1 fruit fly cellular context compared by ENCODE assay signal in the genomic region with DNA sequence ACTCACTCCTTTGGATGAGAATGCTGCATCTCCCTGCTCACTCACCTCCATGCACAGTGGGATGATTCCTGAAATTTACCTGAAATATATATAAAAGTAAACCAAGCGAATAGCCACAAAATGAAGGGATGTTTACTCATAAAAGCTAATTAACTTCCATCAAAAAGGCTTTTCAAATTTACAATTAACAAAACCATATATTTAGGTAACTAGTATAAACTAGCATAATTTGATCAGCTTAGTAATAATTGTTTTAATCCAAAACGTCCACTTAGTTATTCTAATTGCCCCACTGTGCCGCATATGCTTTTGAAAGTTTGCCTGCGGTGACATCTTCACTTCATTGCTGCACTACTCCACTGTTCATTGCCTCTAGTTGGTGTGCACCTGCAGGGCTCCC.
TF ChIP-seq lines count a peak whose summit lies in the region.

No protein-coding gene starts in this region.

TF ChIP-seq in whole organism, embryonic, 481 proteins besides CTCF, POLR2A, EP300 and RAD21 (continued from another document and continues in another):
- peak; percentile 62 for TF ChIP-seq CG18599 (GFP tag; optimal IDR thresholded peaks at IDR 0.05; lab: Kevin White, UChicago)
- no peak for TF ChIP-seq hbn (GFP tag; IDR thresholded peaks at IDR 0.05; lab: Robert Waterston, UW; ENCODE audit: partially characterized antibody)
- TF ChIP-seq ci (GFP tag; IDR thresholded peaks at IDR 0.05; lab: Robert Waterston, UW), result peak; percentile 74
- no peak for TF ChIP-seq CG13296 (GFP tag; optimal IDR thresholded peaks at IDR 0.05; lab: Kevin White, UChicago)
- TF ChIP-seq CG14050 (GFP tag; IDR thresholded peaks at IDR 0.05; lab: Robert Waterston, UW), result peak; percentile 31; the same call in 1 of the 3 replicates
- peak; percentile 34; the same call in 1 of the 2 replicates for TF ChIP-seq Awh (GFP tag; IDR thresholded peaks at IDR 0.05; lab: Robert Waterston, UW)
- no peak for TF ChIP-seq bigmax (GFP tag; optimal IDR thresholded peaks at IDR 0.05; lab: Kevin White, UChicago)
- peak; percentile 65 for TF ChIP-seq cato (GFP tag; optimal IDR thresholded peaks at IDR 0.05; lab: Kevin White, UChicago; ENCODE audit: borderline replicate concordance)
- no peak for TF ChIP-seq CG42726 (GFP tag; IDR thresholded peaks at IDR 0.05; lab: Robert Waterston, UW; ENCODE audit: partially characterized antibody)
- no peak for TF ChIP-seq Poxn (GFP tag; IDR thresholded peaks at IDR 0.05; lab: Robert Waterston, UW)
- peak; percentile 37 for TF ChIP-seq CG12155 (GFP tag; optimal IDR thresholded peaks at IDR 0.05; lab: Kevin White, UChicago)
- peak; percentile 54 for TF ChIP-seq tup (GFP tag; optimal IDR thresholded peaks at IDR 0.05; lab: Kevin White, UChicago)
- peak; percentile 45; the same call in 1 of the 2 replicates for TF ChIP-seq CG32532 (GFP tag; IDR thresholded peaks at IDR 0.05; lab: Robert Waterston, UW)
- TF ChIP-seq en (GFP tag; optimal IDR thresholded peaks at IDR 0.05; lab: Kevin White, UChicago), result peak; percentile 17
- 0 out of 2 replicates have a peak, but pooled peaks have one; percentile 21 for TF ChIP-seq CG5953 (GFP tag; IDR thresholded peaks at IDR 0.05; lab: Robert Waterston, UW)
- peak; percentile 23 for TF ChIP-seq ERR (GFP tag; optimal IDR thresholded peaks at IDR 0.05; lab: Kevin White, UChicago)
- peak; percentile 41 for TF ChIP-seq Mes4 (GFP tag; optimal IDR thresholded peaks at IDR 0.05; lab: Kevin White, UChicago)
- peak; percentile 80 for TF ChIP-seq CG6689 (GFP tag; IDR thresholded peaks at IDR 0.05; lab: Robert Waterston, UW)
- no peak for TF ChIP-seq wek (GFP tag; optimal IDR thresholded peaks at IDR 0.05; lab: Kevin White, UChicago)
- peak; percentile 86 for TF ChIP-seq unpg (GFP tag; optimal IDR thresholded peaks at IDR 0.05; lab: Kevin White, UChicago)
- no peak for TF ChIP-seq eyg (GFP tag; optimal IDR thresholded peaks at IDR 0.05; lab: Kevin White, UChicago)
- TF ChIP-seq repo (GFP tag; optimal IDR thresholded peaks at IDR 0.05; lab: Kevin White, UChicago), result no peak
- peak; percentile 71 for TF ChIP-seq ems (GFP tag; optimal IDR thresholded peaks at IDR 0.05; lab: Kevin White, UChicago)
- TF ChIP-seq nerfin-1 (tag; optimal IDR thresholded peaks at IDR 0.05; lab: Kevin White, UChicago), result peak; percentile 73
- peak in 1 of 2 experiments; percentile 46 for TF ChIP-seq Hr78 (GFP tag; optimal IDR thresholded peaks at IDR 0.05; lab: Kevin White, UChicago)
- no peak for TF ChIP-seq Gsc (GFP tag; IDR thresholded peaks at IDR 0.05; lab: Robert Waterston, UW)
- no peak for TF ChIP-seq Kr (GFP tag; optimal IDR thresholded peaks at IDR 0.05; lab: Kevin White, UChicago)
- TF ChIP-seq Doc2 (GFP tag; IDR thresholded peaks at IDR 0.05; lab: Robert Waterston, UW), result 0 out of 2 replicates have a peak, but pooled peaks have one; percentile 5
- no peak for TF ChIP-seq HmgZ (tag; optimal IDR thresholded peaks at IDR 0.05; lab: Kevin White, UChicago)
- TF ChIP-seq Taf1 (GFP tag; IDR thresholded peaks at IDR 0.05; lab: Robert Waterston, UW), result no peak
- peak; percentile 14 for TF ChIP-seq disco-r (GFP tag; optimal IDR thresholded peaks at IDR 0.05; lab: Kevin White, UChicago)
- TF ChIP-seq slbo (GFP tag; IDR thresholded peaks at IDR 0.05; lab: Robert Waterston, UW), result peak; percentile 62
- TF ChIP-seq CG9797 (GFP tag; optimal IDR thresholded peaks at IDR 0.05; lab: Kevin White, UChicago), result no peak
- peak; percentile 69 for TF ChIP-seq Abd-B (GFP tag; optimal IDR thresholded peaks at IDR 0.05; lab: Kevin White, UChicago)
- TF ChIP-seq CG1832 (GFP tag; optimal IDR thresholded peaks at IDR 0.05; lab: Kevin White, UChicago), result no peak
- TF ChIP-seq CG16863 (GFP tag; optimal IDR thresholded peaks at IDR 0.05; lab: Kevin White, UChicago), result peak; percentile 38
- TF ChIP-seq CG7357 (GFP tag; IDR thresholded peaks at IDR 0.05; lab: Robert Waterston, UW), result 0 out of 3 replicates have a peak, but pooled peaks have one; percentile 40
- peak; percentile 32 for TF ChIP-seq fd3F (GFP tag; optimal IDR thresholded peaks at IDR 0.05; lab: Kevin White, UChicago)
- peak; percentile 31 for TF ChIP-seq corto (GFP tag; optimal IDR thresholded peaks at IDR 0.05; lab: Kevin White, UChicago)
- TF ChIP-seq zen2 (GFP tag; IDR thresholded peaks at IDR 0.05; lab: Robert Waterston, UW; ENCODE audit: partially characterized antibody), result no peak
- TF ChIP-seq Eip74EF (GFP tag; optimal IDR thresholded peaks at IDR 0.05; lab: Kevin White, UChicago), result peak in 1 of 2 experiments; percentile 54
- TF ChIP-seq E2f2 (GFP tag; IDR thresholded peaks at IDR 0.05; lab: Robert Waterston, UW), result peak; percentile 16; the same call in 1 of the 2 replicates
- TF ChIP-seq odd (GFP tag; optimal IDR thresholded peaks at IDR 0.05; lab: Kevin White, UChicago), result peak; percentile 37
- TF ChIP-seq Oli (tag; optimal IDR thresholded peaks at IDR 0.05; lab: Kevin White, UChicago), result peak; percentile 90
- peak; percentile 93 for TF ChIP-seq nmo (GFP tag; optimal IDR thresholded peaks at IDR 0.05; lab: Kevin White, UChicago)
- no peak for TF ChIP-seq MBD-R2 (GFP tag; IDR thresholded peaks at IDR 0.05; lab: Robert Waterston, UW)
- no peak for TF ChIP-seq al (GFP tag; IDR thresholded peaks at IDR 0.05; lab: Robert Waterston, UW)
- peak; percentile 66 for TF ChIP-seq ind (GFP tag; optimal IDR thresholded peaks at IDR 0.05; lab: Kevin White, UChicago)
- TF ChIP-seq stc (GFP tag; IDR thresholded peaks at IDR 0.05; lab: Robert Waterston, UW), result peak; percentile 80
- peak; percentile 85 for TF ChIP-seq CG8388 (GFP tag; optimal IDR thresholded peaks at IDR 0.05; lab: Kevin White, UChicago)
- TF ChIP-seq hkb (optimal IDR thresholded peaks at IDR 0.05; lab: Kevin White, UChicago), result no peak
- TF ChIP-seq hkb (GFP tag; IDR thresholded peaks at IDR 0.05; lab: Robert Waterston, UW), result peak; percentile 77
- TF ChIP-seq emc (GFP tag; optimal IDR thresholded peaks at IDR 0.05; lab: Kevin White, UChicago), result no peak
- TF ChIP-seq CG43689 (GFP tag; IDR thresholded peaks at IDR 0.05; lab: Robert Waterston, UW), result no peak
- TF ChIP-seq Opbp (GFP tag; IDR thresholded peaks at IDR 0.05; lab: Robert Waterston, UW; ENCODE audit: partially characterized antibody), result no peak
- TF ChIP-seq crc (GFP tag; optimal IDR thresholded peaks at IDR 0.05; lab: Kevin White, UChicago), result no peak
- TF ChIP-seq schlank (tag; optimal IDR thresholded peaks at IDR 0.05; lab: Kevin White, UChicago), result no peak
- TF ChIP-seq CG3163 (GFP tag; optimal IDR thresholded peaks at IDR 0.05; lab: Kevin White, UChicago), result no peak
- peak; percentile 63 for TF ChIP-seq peb (GFP tag; IDR thresholded peaks at IDR 0.05; lab: Robert Waterston, UW)
- TF ChIP-seq dmrt11E (tag; optimal IDR thresholded peaks at IDR 0.05; lab: Kevin White, UChicago), result peak; percentile 93
- peak; percentile 89 for TF ChIP-seq CG4707 (GFP tag; optimal IDR thresholded peaks at IDR 0.05; lab: Kevin White, UChicago)
- TF ChIP-seq CG4617 (GFP tag; optimal IDR thresholded peaks at IDR 0.05; lab: Kevin White, UChicago; ENCODE audit: borderline replicate concordance), result peak; percentile 50
- peak; percentile 77; the same call in 2 of the 3 replicates for TF ChIP-seq CG3726 (GFP tag; IDR thresholded peaks at IDR 0.05; lab: Robert Waterston, UW)
- peak; percentile 16 for TF ChIP-seq Meics (GFP tag; optimal IDR thresholded peaks at IDR 0.05; lab: Kevin White, UChicago)
- TF ChIP-seq CG7928 (GFP tag; optimal IDR thresholded peaks at IDR 0.05; lab: Kevin White, UChicago), result no peak
- no peak for TF ChIP-seq dimm (GFP tag; IDR thresholded peaks at IDR 0.05; lab: Robert Waterston, UW)
- TF ChIP-seq CG18764 (GFP tag; optimal IDR thresholded peaks at IDR 0.05; lab: Kevin White, UChicago), result peak; percentile 57
- no peak for TF ChIP-seq lbe (GFP tag; optimal IDR thresholded peaks at IDR 0.05; lab: Kevin White, UChicago)
- peak; percentile 75 for TF ChIP-seq grau (tag; optimal IDR thresholded peaks at IDR 0.05; lab: Kevin White, UChicago)
- TF ChIP-seq sug (tag; optimal IDR thresholded peaks at IDR 0.05; lab: Kevin White, UChicago), result no peak
- TF ChIP-seq CG8924 (tag; optimal IDR thresholded peaks at IDR 0.05; lab: Kevin White, UChicago), result peak; percentile 72
- TF ChIP-seq seq (GFP tag; IDR thresholded peaks at IDR 0.05; lab: Robert Waterston, UW), result peak; percentile 65
- peak; percentile 61 for TF ChIP-seq pnt (GFP tag; optimal IDR thresholded peaks at IDR 0.05; lab: Kevin White, UChicago)
- peak; percentile 88 for TF ChIP-seq CG6254 (GFP tag; optimal IDR thresholded peaks at IDR 0.05; lab: Kevin White, UChicago)
- peak; percentile 46; the same call in 1 of the 2 replicates for TF ChIP-seq danr (GFP tag; IDR thresholded peaks at IDR 0.05; lab: Robert Waterston, UW)
- peak; percentile 87 to 92 for TF ChIP-seq bsh (GFP tag; optimal IDR thresholded peaks at IDR 0.05; lab: Kevin White, UChicago)
- no peak for TF ChIP-seq z (GFP tag; IDR thresholded peaks at IDR 0.05; lab: Robert Waterston, UW)
- no peak for TF ChIP-seq CG16779 (GFP tag; IDR thresholded peaks at IDR 0.05; lab: Robert Waterston, UW)
- no peak for TF ChIP-seq CG6854 (GFP tag; optimal IDR thresholded peaks at IDR 0.05; lab: Kevin White, UChicago)
- no peak for TF ChIP-seq NFAT (GFP tag; IDR thresholded peaks at IDR 0.05; lab: Robert Waterston, UW)
- peak; percentile 53; the same call in 1 of the 2 replicates for TF ChIP-seq CG10959 (GFP tag; IDR thresholded peaks at IDR 0.05; lab: Robert Waterston, UW)
- peak; percentile 13 for TF ChIP-seq CHES-1-like (GFP tag; optimal IDR thresholded peaks at IDR 0.05; lab: Kevin White, UChicago)
- no peak for TF ChIP-seq Lim3 (GFP tag; IDR thresholded peaks at IDR 0.05; lab: Robert Waterston, UW)
- peak; percentile 73; the same call in 2 of the 3 replicates for TF ChIP-seq ase (GFP tag; IDR thresholded peaks at IDR 0.05; lab: Robert Waterston, UW)
- peak; percentile 72 for TF ChIP-seq CG17359 (tag; optimal IDR thresholded peaks at IDR 0.05; lab: Kevin White, UChicago)
- no peak for TF ChIP-seq Hr39 (optimal IDR thresholded peaks at IDR 0.05; lab: Kevin White, UChicago)
- peak; percentile 66 for TF ChIP-seq B-H1 (GFP tag; IDR thresholded peaks at IDR 0.05; lab: Robert Waterston, UW)
- no peak for TF ChIP-seq CG10321 (GFP tag; IDR thresholded peaks at IDR 0.05; lab: Robert Waterston, UW)
- TF ChIP-seq CG12391 (tag; optimal IDR thresholded peaks at IDR 0.05; lab: Kevin White, UChicago), result peak; percentile 81
- no peak for TF ChIP-seq gro (GFP tag; optimal IDR thresholded peaks at IDR 0.05; lab: Kevin White, UChicago)
- peak; percentile 9 for TF ChIP-seq Myb (GFP tag; optimal IDR thresholded peaks at IDR 0.05; lab: Kevin White, UChicago)
- no peak for TF ChIP-seq psq (GFP tag; optimal IDR thresholded peaks at IDR 0.05; lab: Kevin White, UChicago)
- TF ChIP-seq Fer1 (GFP tag; optimal IDR thresholded peaks at IDR 0.05; lab: Kevin White, UChicago), result peak; percentile 9
- peak; percentile 63 for TF ChIP-seq wor (GFP tag; IDR thresholded peaks at IDR 0.05; lab: Robert Waterston, UW)
- no peak for TF ChIP-seq CG16813 (GFP tag; IDR thresholded peaks at IDR 0.05; lab: Robert Waterston, UW; ENCODE audit: partially characterized antibody)
- TF ChIP-seq Spps (tag; optimal IDR thresholded peaks at IDR 0.05; lab: Kevin White, UChicago), result peak; percentile 83
- TF ChIP-seq CG3281 (GFP tag; optimal IDR thresholded peaks at IDR 0.05; lab: Kevin White, UChicago), result peak; percentile 42
- TF ChIP-seq CG14014 (GFP tag; IDR thresholded peaks at IDR 0.05; lab: Robert Waterston, UW), result peak; percentile 36; the same call in 1 of the 2 replicates
- TF ChIP-seq CG10462 (GFP tag; optimal IDR thresholded peaks at IDR 0.05; lab: Kevin White, UChicago), result peak; percentile 53
- peak; percentile 72 for TF ChIP-seq vvl (GFP tag; IDR thresholded peaks at IDR 0.05; lab: Robert Waterston, UW)
- TF ChIP-seq pita (GFP tag; optimal IDR thresholded peaks at IDR 0.05; lab: Kevin White, UChicago), result no peak
- peak; percentile 35 for TF ChIP-seq CG3838 (GFP tag; optimal IDR thresholded peaks at IDR 0.05; lab: Kevin White, UChicago)
- peak; percentile 10 for TF ChIP-seq CG8944 (GFP tag; optimal IDR thresholded peaks at IDR 0.05; lab: Kevin White, UChicago)
- no peak for TF ChIP-seq cg (GFP tag; optimal IDR thresholded peaks at IDR 0.05; lab: Kevin White, UChicago)
- no peak for TF ChIP-seq gsb (GFP tag; IDR thresholded peaks at IDR 0.05; lab: Robert Waterston, UW)
- TF ChIP-seq Pdp1 (GFP tag; optimal IDR thresholded peaks at IDR 0.05; lab: Kevin White, UChicago), result peak; percentile 9 to 70
- no peak for TF ChIP-seq MESR4 (GFP tag; optimal IDR thresholded peaks at IDR 0.05; lab: Kevin White, UChicago)
- peak; percentile 6 to 80 for TF ChIP-seq Hr51 (GFP tag; optimal IDR thresholded peaks at IDR 0.05; lab: Kevin White, UChicago)
- 0 out of 2 replicates have a peak, but pooled peaks have one; percentile 16 for TF ChIP-seq CG31224 (GFP tag; IDR thresholded peaks at IDR 0.05; lab: Robert Waterston, UW)
- TF ChIP-seq fru (optimal IDR thresholded peaks at IDR 0.05; lab: Kevin White, UChicago), result no peak
- peak; percentile 83 for TF ChIP-seq CG7839 (tag; optimal IDR thresholded peaks at IDR 0.05; lab: Kevin White, UChicago)
- peak; percentile 66 for TF ChIP-seq HLH3B (GFP tag; IDR thresholded peaks at IDR 0.05; lab: Robert Waterston, UW)
- TF ChIP-seq MTF-1 (GFP tag; optimal IDR thresholded peaks at IDR 0.05; lab: Kevin White, UChicago; ENCODE audit: borderline replicate concordance), result peak; percentile 17
- no peak for TF ChIP-seq nerfin-2 (GFP tag; IDR thresholded peaks at IDR 0.05; lab: Robert Waterston, UW; ENCODE audit: partially characterized antibody)
- no peak for TF ChIP-seq pfk (GFP tag; optimal IDR thresholded peaks at IDR 0.05; lab: Kevin White, UChicago)
- peak; percentile 71; the same call in 1 of the 2 replicates for TF ChIP-seq chm (GFP tag; IDR thresholded peaks at IDR 0.05; lab: Robert Waterston, UW)
- TF ChIP-seq Six4 (GFP tag; optimal IDR thresholded peaks at IDR 0.05; lab: Kevin White, UChicago), result peak; percentile 67
- no peak for TF ChIP-seq hth (optimal IDR thresholded peaks at IDR 0.05; lab: Kevin White, UChicago)
- no peak for TF ChIP-seq ham (GFP tag; IDR thresholded peaks at IDR 0.05; lab: Robert Waterston, UW)
- peak; percentile 73 for TF ChIP-seq lmd (GFP tag; IDR thresholded peaks at IDR 0.05; lab: Robert Waterston, UW)
- TF ChIP-seq insv (GFP tag; optimal IDR thresholded peaks at IDR 0.05; lab: Kevin White, UChicago), result no peak
- peak; percentile 47 for TF ChIP-seq HHEX (GFP tag; optimal IDR thresholded peaks at IDR 0.05; lab: Kevin White, UChicago)
- peak; percentile 43 for TF ChIP-seq cwo (GFP tag; optimal IDR thresholded peaks at IDR 0.05; lab: Kevin White, UChicago)
- peak; percentile 89 for TF ChIP-seq Sox102F (GFP tag; optimal IDR thresholded peaks at IDR 0.05; lab: Kevin White, UChicago)
- TF ChIP-seq CG8359 (GFP tag; optimal IDR thresholded peaks at IDR 0.05; lab: Kevin White, UChicago; ENCODE audit: borderline replicate concordance), result peak; percentile 68
